Fruit fly (Drosophila melanogaster): ENCODE results near the gene CG13722.

dm6 chr3L:4440153-4440552, 50.6 kb downstream of the CG13722 start:
- TF ChIP-seq CG3919 (GFP tag; optimal IDR thresholded peaks at IDR 0.05): no peak
- no peak for TF ChIP-seq Eip93F (GFP tag; optimal IDR thresholded peaks at IDR 0.05)
- TF ChIP-seq Gug (GFP tag; IDR thresholded peaks at IDR 0.05): no peak
- TF ChIP-seq Sox102F (GFP tag; optimal IDR thresholded peaks at IDR 0.05): no peak
- no peak for TF ChIP-seq OdsH (GFP tag; optimal IDR thresholded peaks at IDR 0.05)
- TF ChIP-seq CG8632 (GFP tag; optimal IDR thresholded peaks at IDR 0.05): no peak
- no peak for TF ChIP-seq achi (GFP tag; optimal IDR thresholded peaks at IDR 0.05)
- TF ChIP-seq CG34406 (GFP tag; optimal IDR thresholded peaks at IDR 0.05): no peak
- TF ChIP-seq CG4318 (GFP tag; optimal IDR thresholded peaks at IDR 0.05): no peak
- TF ChIP-seq CG32006 (GFP tag; optimal IDR thresholded peaks at IDR 0.05): no peak
- TF ChIP-seq dac (GFP tag; optimal IDR thresholded peaks at IDR 0.05): no peak
- no peak for TF ChIP-seq Hr39 (GFP tag; optimal IDR thresholded peaks at IDR 0.05)
- no peak for TF ChIP-seq Hr4 (GFP tag; optimal IDR thresholded peaks at IDR 0.05)
- TF ChIP-seq CG11294 (GFP tag; IDR thresholded peaks at IDR 0.05): no peak
